Worm (Caenorhabditis elegans): ENCODE results near the gene T26H5.14.
A peak's percentile ranks its signal among the peaks of the same experiment; 100 is the strongest.

Gene T26H5.14

ce11 chrV:15425368-15426091, 23.4 kb upstream of the T26H5.14 start, which contains the start of gene Y36E3A.2:
Gene Y36E3A.2 (plus strand): TSS chrV:15426041.
- TF ChIP-seq pha-4 (tag; optimal IDR thresholded peaks at IDR 0.05) = peak; percentile 1
- no peak for TF ChIP-seq fkh-10 (GFP tag; optimal IDR thresholded peaks at IDR 0.05)
- TF ChIP-seq elt-1 (tag; optimal IDR thresholded peaks at IDR 0.05) = no peak
- TF ChIP-seq zag-1 (tag; optimal IDR thresholded peaks at IDR 0.05) = no peak
- TF ChIP-seq nhr-76 (tag; optimal IDR thresholded peaks at IDR 0.05) = no peak
- TF ChIP-seq nhr-67 (tag; optimal IDR thresholded peaks at IDR 0.05) = no peak
- no peak for TF ChIP-seq ama-1 (optimal IDR thresholded peaks at IDR 0.05)
- no peak for TF ChIP-seq elt-3 (tag; optimal IDR thresholded peaks at IDR 0.05)
- peak; percentile 70 for TF ChIP-seq elt-2 (tag; optimal IDR thresholded peaks at IDR 0.05)
- TF ChIP-seq ceh-16 (tag; optimal IDR thresholded peaks at IDR 0.05) = no peak
- TF ChIP-seq snpc-4 (tag; optimal IDR thresholded peaks at IDR 0.05) = no peak
- TF ChIP-seq lsy-12 (tag; optimal IDR thresholded peaks at IDR 0.05) = no peak

- TF ChIP-seq nhr-43 (tag; optimal IDR thresholded peaks at IDR 0.05; ENCODE audit: poor library complexity, severe bottlenecking) = no peak
Measured at ce11 chrV:15426944-15427343, 22.0 kb upstream of the T26H5.14 start, which contains the start of gene fbxa-209. Gene fbxa-209 (minus strand): TSS chrV:15427044.

- TF ChIP-seq nhr-76 (tag; optimal IDR thresholded peaks at IDR 0.05) = no peak
- TF ChIP-seq lsy-12 (tag; optimal IDR thresholded peaks at IDR 0.05) = no peak
- no peak for TF ChIP-seq ceh-82 (tag; optimal IDR thresholded peaks at IDR 0.05)
- no peak for TF ChIP-seq mml-1 (tag; optimal IDR thresholded peaks at IDR 0.05)
- TF ChIP-seq nhr-67 (tag; optimal IDR thresholded peaks at IDR 0.05) = no peak
- TF ChIP-seq fkh-2 (tag; optimal IDR thresholded peaks at IDR 0.05) = no peak
- no peak for TF ChIP-seq snpc-4 (tag; optimal IDR thresholded peaks at IDR 0.05)
- no peak for TF ChIP-seq nhr-12 (tag; optimal IDR thresholded peaks at IDR 0.05)
- TF ChIP-seq nfya-1 (tag; optimal IDR thresholded peaks at IDR 0.05; ENCODE audit: insufficient read depth) = no peak
- TF ChIP-seq ama-1 (optimal IDR thresholded peaks at IDR 0.05) = no peak
- TF ChIP-seq fkh-10 (GFP tag; optimal IDR thresholded peaks at IDR 0.05) = no peak
- no peak for TF ChIP-seq pha-4 (tag; optimal IDR thresholded peaks at IDR 0.05)
- TF ChIP-seq lin-15B (tag; optimal IDR thresholded peaks at IDR 0.05) = no peak
- TF ChIP-seq nhr-23 (tag; optimal IDR thresholded peaks at IDR 0.05) = no peak
- TF ChIP-seq ztf-4 (tag; optimal IDR thresholded peaks at IDR 0.05) = no peak
- no peak for TF ChIP-seq nhr-237 (tag; optimal IDR thresholded peaks at IDR 0.05)
- no peak for TF ChIP-seq jun-1 (tag; optimal IDR thresholded peaks at IDR 0.05)
- no peak for TF ChIP-seq zag-1 (tag; optimal IDR thresholded peaks at IDR 0.05)
- no peak for TF ChIP-seq ceh-16 (tag; optimal IDR thresholded peaks at IDR 0.05)
Measured at ce11 chrV:15431322-15432052, 17.5 kb upstream of the T26H5.14 start.

DNA sequence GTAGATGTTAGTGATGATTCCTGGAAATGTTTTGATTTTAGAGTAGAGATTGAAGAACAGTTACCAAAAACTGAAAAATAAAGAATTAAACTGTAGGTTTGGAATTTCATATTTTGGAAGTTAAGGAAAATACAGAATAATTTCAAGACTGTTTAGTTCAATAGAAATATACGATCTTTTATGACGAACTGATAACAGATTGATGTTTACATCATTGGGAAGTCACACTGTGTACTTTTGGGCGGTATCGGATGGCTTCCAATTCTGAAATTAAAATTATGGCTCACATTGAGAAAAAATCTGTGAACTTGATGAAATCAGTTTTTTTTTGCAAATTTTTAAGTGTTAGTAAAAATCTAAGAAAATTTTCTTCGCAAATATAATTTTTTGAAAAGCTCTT, 16.5 kb upstream of the T26H5.14 start, which contains the start of gene T26H5.8:
Gene T26H5.8, minus strand, starts transcription at position 270 of the 400 bp plus-strand sequence.
- peak; percentile 86 for TF ChIP-seq pqm-1 (tag; optimal IDR thresholded peaks at IDR 0.05)
- peak; percentile 90 for TF ChIP-seq pha-4 (tag; optimal IDR thresholded peaks at IDR 0.05)
- TF ChIP-seq lsy-12 (tag; optimal IDR thresholded peaks at IDR 0.05) = no peak
- peak; percentile 56 for TF ChIP-seq elt-2 (tag; optimal IDR thresholded peaks at IDR 0.05)

DNA sequence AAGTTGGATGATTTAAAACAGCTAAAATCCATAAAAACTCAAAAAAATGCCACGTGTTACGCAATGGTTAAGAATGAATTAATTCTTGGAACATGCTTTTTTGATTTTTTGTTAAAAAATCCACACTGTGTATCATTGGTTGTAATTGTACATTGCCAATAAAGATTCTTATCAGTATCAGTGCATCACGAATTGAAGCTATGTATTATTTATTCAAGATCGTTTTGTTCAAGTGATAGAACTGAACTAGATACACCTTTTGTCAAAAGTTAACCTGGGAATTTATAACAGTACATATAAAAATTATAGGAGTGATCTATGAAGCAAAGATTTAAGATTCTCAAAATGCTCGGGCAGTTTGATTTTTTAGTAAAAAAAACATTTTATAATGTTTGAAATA, 14.3 kb upstream of the T26H5.14 start:
- TF ChIP-seq zag-1 (tag; optimal IDR thresholded peaks at IDR 0.05) (no peak), elt-2 (tag; optimal IDR thresholded peaks at IDR 0.05) (peak; percentile 37), pha-4 (tag; optimal IDR thresholded peaks at IDR 0.05) (peak; percentile 39), unc-62 (GFP tag; optimal IDR thresholded peaks at IDR 0.05) (no peak), ZK546.5 (tag; optimal IDR thresholded peaks at IDR 0.05) (no peak), nhr-28 (tag; optimal IDR thresholded peaks at IDR 0.05) (no peak), fos-1 (tag; optimal IDR thresholded peaks at IDR 0.05) (no peak), skn-1 (tag; optimal IDR thresholded peaks at IDR 0.05) (no peak), ceh-16 (tag; optimal IDR thresholded peaks at IDR 0.05) (no peak), pqm-1 (tag; optimal IDR thresholded peaks at IDR 0.05) (peak; percentile 62)

- TF ChIP-seq jun-1 (tag; optimal IDR thresholded peaks at IDR 0.05) = peak; percentile 46
- no peak for TF ChIP-seq egl-5 (tag; optimal IDR thresholded peaks at IDR 0.05)
- peak; percentile 98 for TF ChIP-seq pqm-1 (tag; optimal IDR thresholded peaks at IDR 0.05)
- peak; percentile 90 for TF ChIP-seq elt-2 (tag; optimal IDR thresholded peaks at IDR 0.05)
Measured at ce11 chrV:15436133-15436532, 12.8 kb upstream of the T26H5.14 start.
